Fruit fly (Drosophila melanogaster) whole organism, embryonic: ENCODE results near the gene Schip1.

Experiments used
- B-H2 ChIP-seq: fragments of 200-800 bp; sonication (Bioruptor generic); optimal IDR thresholded peaks from 2 replicates; lab custom pipeline; 2018; ENCODE audit warnings: missing biosample characterization, mild to moderate bottlenecking, missing genetic modification characterization
- CG10565 ChIP-seq: fragments of 200-800 bp; sonication (Bioruptor generic); optimal IDR thresholded peaks from 3 replicates; lab custom pipeline; 2016; ENCODE audit warnings: missing biosample characterization, mild to moderate bottlenecking, missing genetic modification characterization
- CG11085 ChIP-seq: fragments of 200-800 bp; sonication (Bioruptor generic); IDR thresholded peaks from 2 replicates; pipeline ENCODE4 v1.3.6; 2022; ENCODE audit warnings: missing biosample characterization, missing genetic modification characterization
- CG11695 ChIP-seq: fragments of 200-800 bp; sonication (Bioruptor generic); IDR thresholded peaks from 3 replicates; pipeline ENCODE4 v1.3.6; 2022; ENCODE audit warnings: missing biosample characterization, missing genetic modification characterization
- CG12299 ChIP-seq: fragments of 200-800 bp; sonication (Bioruptor generic); optimal IDR thresholded peaks from 2 replicates; lab custom pipeline; 2018; ENCODE audit warnings: missing biosample characterization, mild to moderate bottlenecking, missing genetic modification characterization
- CG14050 ChIP-seq: fragments of 200-800 bp; sonication (Bioruptor generic); IDR thresholded peaks from 3 replicates; pipeline ENCODE4 v1.3.6; 2022; ENCODE audit warnings: missing biosample characterization, missing genetic modification characterization
- CG15269 ChIP-seq: fragments of 200-800 bp; sonication (Bioruptor generic); optimal IDR thresholded peaks from 2 replicates; lab custom pipeline; 2018; ENCODE audit warnings: missing biosample characterization, mild to moderate bottlenecking, missing genetic modification characterization, moderate library complexity
- CG1529 ChIP-seq: fragments of 200-800 bp; sonication (Bioruptor generic); optimal IDR thresholded peaks from 3 replicates; lab custom pipeline; 2018; ENCODE audit warnings: missing biosample characterization, missing genetic modification characterization
- CG16779 ChIP-seq: fragments of 200-800 bp; sonication (Bioruptor generic); IDR thresholded peaks from 2 replicates; pipeline ENCODE4 v1.3.6; 2022; ENCODE audit warnings: missing biosample characterization, missing genetic modification characterization
- CG16863 ChIP-seq: fragments of 200-800 bp; sonication (Bioruptor generic); optimal IDR thresholded peaks from 3 replicates; lab custom pipeline; 2016; ENCODE audit warnings: missing biosample characterization, missing genetic modification characterization
- CG17385 ChIP-seq: fragments of 200-800 bp; sonication (Bioruptor generic); optimal IDR thresholded peaks from 3 replicates; lab custom pipeline; 2018; ENCODE audit warnings: missing biosample characterization, mild to moderate bottlenecking, missing genetic modification characterization
- CG17912 ChIP-seq: fragments of 200-800 bp; sonication (Bioruptor generic); optimal IDR thresholded peaks from 2 replicates; lab custom pipeline; 2018; ENCODE audit warnings: missing biosample characterization, mild to moderate bottlenecking, missing genetic modification characterization
- CG18476 ChIP-seq: fragments of 200-800 bp; sonication (Bioruptor generic); optimal IDR thresholded peaks from 2 replicates; lab custom pipeline; 2016; ENCODE audit warnings: missing biosample characterization, mild to moderate bottlenecking, missing genetic modification characterization
- CG2120 ChIP-seq: fragments of 200-800 bp; sonication (Bioruptor generic); optimal IDR thresholded peaks from 3 replicates; lab custom pipeline; 2016; ENCODE audit warnings: missing biosample characterization, missing genetic modification characterization
- CG2889 ChIP-seq: fragments of 200-800 bp; sonication (Bioruptor generic); IDR thresholded peaks from 3 replicates; pipeline ENCODE4 v1.3.6; 2022; ENCODE audit warnings: missing biosample characterization, missing genetic modification characterization
- CG30020 ChIP-seq: fragments of 200-800 bp; optimal IDR thresholded peaks from 2 replicates; lab custom pipeline; 2019; ENCODE audit warnings: missing biosample characterization, mild to moderate bottlenecking, missing genetic modification characterization, moderate library complexity
- CG32532 ChIP-seq: fragments of 200-800 bp; sonication (Bioruptor generic); IDR thresholded peaks from 2 replicates; pipeline ENCODE4 v1.3.6; 2022; ENCODE audit warnings: missing biosample characterization, missing genetic modification characterization
- CG4328 ChIP-seq: fragments of 200-800 bp; sonication (Bioruptor generic); optimal IDR thresholded peaks from 3 replicates; lab custom pipeline; 2017; ENCODE audit warnings: missing biosample characterization, missing genetic modification reagents, missing genetic modification characterization
- CG7928 ChIP-seq: fragments of 200-800 bp; sonication (Bioruptor generic); optimal IDR thresholded peaks from 2 replicates; lab custom pipeline; 2017; ENCODE audit warnings: missing biosample characterization, mild to moderate bottlenecking, missing genetic modification characterization
- Dek ChIP-seq: fragments of 200-800 bp; sonication (Bioruptor generic); optimal IDR thresholded peaks from 3 replicates; lab custom pipeline; 2019; ENCODE audit warnings: missing biosample characterization, mild to moderate bottlenecking, missing genetic modification characterization, moderate library complexity
- GATAe ChIP-seq: fragments of 200-800 bp; sonication (Bioruptor generic); conservative IDR thresholded peaks from 2 replicates; pipeline ENCODE4 v1.3.6; 2022; ENCODE audit warnings: missing biosample characterization, missing genetic modification characterization
- HLH54F ChIP-seq: fragments of 200-800 bp; sonication (Bioruptor generic); optimal IDR thresholded peaks from 3 replicates; lab custom pipeline; 2016; ENCODE audit warnings: missing biosample characterization, missing genetic modification characterization
- HmgZ ChIP-seq: fragments of 200-800 bp; sonication (Bioruptor generic); optimal IDR thresholded peaks from 2 replicates; lab custom pipeline; 2018; ENCODE audit warnings: missing biosample characterization, mild to moderate bottlenecking, missing genetic modification characterization
- Hr39 ChIP-seq: fragments of >200 bp; optimal IDR thresholded peaks from 2 replicates; lab custom pipeline; 2017
- Lim3 ChIP-seq: fragments of 200-800 bp; sonication (Bioruptor generic); IDR thresholded peaks from 2 replicates; pipeline ENCODE4 v1.3.6; 2022; ENCODE audit warnings: missing biosample characterization, missing genetic modification characterization
- Nf-YB ChIP-seq: fragments of 200-800 bp; sonication (Bioruptor generic); optimal IDR thresholded peaks from 3 replicates; lab custom pipeline; 2019; ENCODE audit warnings: missing biosample characterization, mild to moderate bottlenecking, missing genetic modification characterization, moderate library complexity
- Opbp ChIP-seq: fragments of 200-800 bp; sonication (Bioruptor generic); IDR thresholded peaks from 3 replicates; pipeline ENCODE4 v1.3.6; 2022; ENCODE audit warnings: missing biosample characterization, missing genetic modification characterization; ENCODE audit not compliant: partially characterized antibody
- Ptx1 ChIP-seq: fragments of 200-800 bp; sonication (Bioruptor generic); IDR thresholded peaks from 2 replicates; pipeline ENCODE4 v1.3.6; 2022; ENCODE audit warnings: missing biosample characterization, missing genetic modification characterization
- TFAM ChIP-seq: fragments of 200-800 bp; sonication (Bioruptor generic); optimal IDR thresholded peaks from 2 replicates; lab custom pipeline; 2017; ENCODE audit warnings: missing biosample characterization, missing genetic modification characterization, inconsistent platforms
- Vsx1 ChIP-seq: fragments of 200-800 bp; sonication (Bioruptor generic); optimal IDR thresholded peaks from 2 replicates; lab custom pipeline; 2017; ENCODE audit warnings: missing biosample characterization, mild to moderate bottlenecking, missing genetic modification characterization, missing genetic modification reagents
- Xbp1 ChIP-seq: fragments of 200-800 bp; sonication (Bioruptor generic); optimal IDR thresholded peaks from 3 replicates; lab custom pipeline; 2016; ENCODE audit warnings: missing biosample characterization, mild to moderate bottlenecking, missing genetic modification characterization
- abd-A ChIP-seq: fragments of 200-800 bp; sonication (Bioruptor generic); optimal IDR thresholded peaks from 3 replicates; lab custom pipeline; 2019; ENCODE audit warnings: missing biosample characterization, mild to moderate bottlenecking, missing genetic modification characterization, moderate library complexity
- ci ChIP-seq: fragments of 200-800 bp; sonication (Bioruptor generic); IDR thresholded peaks from 3 replicates; pipeline ENCODE4 v1.3.6; 2022; ENCODE audit warnings: missing biosample characterization, missing genetic modification characterization
- dmrt99B ChIP-seq: fragments of 200-800 bp; sonication (Bioruptor generic); optimal IDR thresholded peaks from 2 replicates; lab custom pipeline; 2018; ENCODE audit warnings: missing biosample characterization, mild to moderate bottlenecking, missing genetic modification characterization, moderate library complexity
- gce ChIP-seq: fragments of 200-800 bp; sonication (Bioruptor generic); IDR thresholded peaks from 3 replicates; pipeline ENCODE4 v1.3.6; 2022; ENCODE audit warnings: missing biosample characterization, missing genetic modification characterization
- gem ChIP-seq: fragments of 200-800 bp; sonication (Bioruptor generic); optimal IDR thresholded peaks from 2 replicates; lab custom pipeline; 2019; ENCODE audit warnings: missing biosample characterization, mild to moderate bottlenecking, missing genetic modification characterization, moderate library complexity
- gt ChIP-seq: fragments of 200-800 bp; sonication (Bioruptor generic); IDR thresholded peaks from 2 replicates; pipeline ENCODE4 v1.3.6; 2022; ENCODE audit warnings: missing biosample characterization, missing genetic modification characterization
- hth ChIP-seq: fragments of >200 bp; optimal IDR thresholded peaks from 2 replicates; lab custom pipeline; 2017; ENCODE audit warnings: inconsistent platforms
- knrl ChIP-seq: fragments of 200-800 bp; sonication (Bioruptor generic); IDR thresholded peaks from 3 replicates; pipeline ENCODE4 v1.3.6; 2022; ENCODE audit warnings: missing biosample characterization, missing genetic modification characterization; ENCODE audit not compliant: partially characterized antibody
- lov ChIP-seq, 2 experiments: fragments of 200-800 bp in 1 of 2; fragments of >200 bp in 1 of 2; sonication (Bioruptor generic) in 1 of 2; IDR thresholded peaks in 1 of 2; optimal IDR thresholded peaks in 1 of 2; 2 replicates in 1 of 2; 3 replicates in 1 of 2; pipeline versions ENCODE4 v1.3.6 to Lab custom; 2017 to 2022; ENCODE audit warnings: missing biosample characterization in 1 of 2, missing genetic modification characterization in 1 of 2
- luna ChIP-seq: fragments of 200-800 bp; sonication (Bioruptor generic); optimal IDR thresholded peaks from 2 replicates; lab custom pipeline; 2016; ENCODE audit warnings: missing biosample characterization, missing genetic modification characterization
- mld ChIP-seq: fragments of 200-800 bp; sonication (Bioruptor generic); IDR thresholded peaks from 3 replicates; pipeline ENCODE4 v1.3.6; 2022; ENCODE audit warnings: missing biosample characterization, missing genetic modification characterization; ENCODE audit not compliant: partially characterized antibody
- oc ChIP-seq: fragments of 200-800 bp; sonication (Bioruptor generic); optimal IDR thresholded peaks from 2 replicates; lab custom pipeline; 2018; ENCODE audit warnings: missing biosample characterization, mild to moderate bottlenecking, missing genetic modification characterization, moderate library complexity
- repo ChIP-seq: fragments of 200-800 bp; sonication (Bioruptor generic); optimal IDR thresholded peaks from 2 replicates; lab custom pipeline; 2016; ENCODE audit warnings: missing biosample characterization, missing genetic modification characterization
- ro ChIP-seq: fragments of 200-800 bp; sonication (Bioruptor generic); IDR thresholded peaks from 2 replicates; pipeline ENCODE4 v1.3.6; 2022; ENCODE audit warnings: missing biosample characterization, missing genetic modification characterization
- tio ChIP-seq: fragments of 200-800 bp; sonication (Bioruptor generic); optimal IDR thresholded peaks from 2 replicates; lab custom pipeline; 2017; ENCODE audit warnings: missing biosample characterization, missing genetic modification characterization, inconsistent platforms
- tll ChIP-seq, 2 experiments: fragments of 200-800 bp in 1 of 2; fragments of >200 bp in 1 of 2; sonication (Bioruptor generic) in 1 of 2; optimal IDR thresholded peaks; 2 replicates each; lab custom pipeline; 2017 to 2019; ENCODE audit warnings: missing biosample characterization in 2 of 2, missing genetic modification characterization in 2 of 2, mild to moderate bottlenecking in 1 of 2, moderate library complexity in 1 of 2
- twi ChIP-seq: fragments of 200-800 bp; optimal IDR thresholded peaks from 2 replicates; lab custom pipeline; 2019; ENCODE audit warnings: missing biosample characterization, mild to moderate bottlenecking, missing genetic modification characterization, moderate library complexity
- unpg ChIP-seq: fragments of 200-800 bp; sonication (Bioruptor generic); optimal IDR thresholded peaks from 3 replicates; lab custom pipeline; 2018; ENCODE audit warnings: missing biosample characterization, mild to moderate bottlenecking, missing genetic modification characterization, moderate library complexity
- vnd ChIP-seq: fragments of 200-800 bp; sonication (Bioruptor generic); IDR thresholded peaks from 3 replicates; pipeline ENCODE4 v1.3.6; 2022; ENCODE audit warnings: missing biosample characterization, missing genetic modification characterization; ENCODE audit not compliant: partially characterized antibody

The Schip1 gene

DNA sequence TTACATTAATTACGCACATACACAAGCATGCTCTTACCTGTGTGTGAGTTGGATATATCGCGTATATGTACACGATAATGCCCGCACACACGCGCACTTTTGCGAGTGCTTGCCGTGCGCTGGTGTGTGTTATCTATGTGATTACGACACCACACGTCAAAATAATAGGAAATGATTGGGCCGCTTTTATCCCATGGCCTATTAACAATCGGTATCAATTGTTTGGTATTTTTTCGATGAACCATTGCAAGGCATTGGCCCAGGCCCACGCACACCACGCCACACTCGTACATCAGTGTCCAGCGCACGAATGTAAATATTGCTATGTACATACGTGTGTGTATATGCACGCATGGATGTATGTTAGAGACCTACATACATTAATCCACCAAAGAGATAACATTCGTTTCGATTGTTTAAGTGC is 4.0 kb upstream of the Schip1 start (continued):
- no peak for TF ChIP-seq CG11085
- TF ChIP-seq repo (GFP tag; lab: Kevin White, UChicago) = peak; percentile 23
- peak; percentile 35; the same call in 1 of the 2 replicates for TF ChIP-seq Ptx1 (GFP tag; lab: Robert Waterston, UW)
- no peak for TF ChIP-seq Lim3 (GFP tag; lab: Robert Waterston, UW)
- no peak for TF ChIP-seq gce (GFP tag; lab: Robert Waterston, UW)
- no peak for TF ChIP-seq tio
- TF ChIP-seq vnd (GFP tag; lab: Robert Waterston, UW) = no peak; the same call in 2 of the 3 replicates
- peak; percentile 76; the same call in 1 of the 2 replicates for TF ChIP-seq CG32532 (GFP tag; lab: Robert Waterston, UW)
- peak; percentile 70 for TF ChIP-seq CG12299 (tag; lab: Kevin White, UChicago)
- no peak for TF ChIP-seq lov (optimal IDR thresholded peaks at IDR 0.05; lab: Kevin White, UChicago)
- TF ChIP-seq lov (GFP tag; IDR thresholded peaks at IDR 0.05; lab: Robert Waterston, UW) = no peak
- TF ChIP-seq gem = peak; percentile 45
- peak; percentile 44 for TF ChIP-seq Xbp1
- TF ChIP-seq Nf-YB (GFP tag; lab: Kevin White, UChicago) = peak; percentile 52
- peak; percentile 91 for TF ChIP-seq oc (tag; lab: Kevin White, UChicago)
- peak; percentile 88 for TF ChIP-seq CG4328
- TF ChIP-seq gt (GFP tag; lab: Robert Waterston, UW) = no peak
- TF ChIP-seq dmrt99B (tag; lab: Kevin White, UChicago) = peak; percentile 47
- TF ChIP-seq Hr39 = no peak
- no peak for TF ChIP-seq hth (lab: Kevin White, UChicago)
- TF ChIP-seq ci (GFP tag; lab: Robert Waterston, UW) = no peak; the same call in 2 of the 3 replicates
- TF ChIP-seq CG16779 = no peak
- TF ChIP-seq CG17385 (GFP tag; lab: Kevin White, UChicago) = peak; percentile 64
- peak; percentile 62 for TF ChIP-seq CG1529
- peak; percentile 92 for TF ChIP-seq HmgZ
- no peak for TF ChIP-seq TFAM (GFP tag; lab: Kevin White, UChicago)
- no peak for TF ChIP-seq CG10565 (GFP tag; lab: Kevin White, UChicago)
- TF ChIP-seq Vsx1 (GFP tag; lab: Kevin White, UChicago) = peak; percentile 75
- TF ChIP-seq tll (GFP tag; optimal IDR thresholded peaks at IDR 0.05; lab: Kevin White, UChicago) = no peak
- peak; percentile 12; the same call in 1 of the 3 replicates for TF ChIP-seq knrl (GFP tag; lab: Robert Waterston, UW)
- TF ChIP-seq B-H2 = peak; percentile 87
- TF ChIP-seq CG16863 = peak; percentile 15
- peak; percentile 99 for TF ChIP-seq abd-A (tag; lab: Kevin White, UChicago)
- TF ChIP-seq CG7928 (GFP tag; lab: Kevin White, UChicago) = no peak
- peak; percentile 85 for TF ChIP-seq CG17912 (GFP tag; lab: Kevin White, UChicago)
- TF ChIP-seq CG2120 (GFP tag; lab: Kevin White, UChicago) = peak; percentile 69
- TF ChIP-seq unpg = peak; percentile 57
- TF ChIP-seq CG2889 (GFP tag; lab: Robert Waterston, UW) = no peak
- TF ChIP-seq Dek (tag; lab: Kevin White, UChicago) = peak; percentile 60
- TF ChIP-seq CG18476 = no peak
- TF ChIP-seq ro (GFP tag; lab: Robert Waterston, UW) = no peak
- TF ChIP-seq mld (GFP tag; lab: Robert Waterston, UW) = no peak
- TF ChIP-seq luna (GFP tag; lab: Kevin White, UChicago) = no peak
- peak; percentile 25 for TF ChIP-seq HLH54F (GFP tag; lab: Kevin White, UChicago)
- no peak for TF ChIP-seq CG14050
- TF ChIP-seq CG30020 = peak; percentile 96
- peak; percentile 36 for TF ChIP-seq CG15269 (tag; lab: Kevin White, UChicago)
- no peak; the same call in 2 of the 3 replicates for TF ChIP-seq Opbp
- peak; percentile 93 for TF ChIP-seq GATAe
- TF ChIP-seq CG11695 (GFP tag; lab: Robert Waterston, UW) = peak; percentile 30; the same call in 1 of the 3 replicates
- peak; percentile 51 for TF ChIP-seq twi (tag; lab: Kevin White, UChicago)
